Fruit fly (Drosophila melanogaster): Measurements from ENCODE around the gene Nuak.

Gene Nuak

dm6 chr3R:10268101-10268864 lies 4.2 kb downstream of the Nuak start (continued):
- TF ChIP-seq lola (GFP tag; optimal IDR thresholded peaks at IDR 0.05) (peak in 1 of 3 experiments; percentile 49), Sry-δ (GFP tag; optimal IDR thresholded peaks at IDR 0.05) (peak; percentile 49), Mrtf (GFP tag; IDR thresholded peaks at IDR 0.05) (peak; percentile 66), tgo (GFP tag; IDR thresholded peaks at IDR 0.05) (peak; percentile 78; the same call in 2 of the 3 replicates), HmgD (GFP tag; optimal IDR thresholded peaks at IDR 0.05) (peak; percentile 35), CrebB (tag; optimal IDR thresholded peaks at IDR 0.05) (peak; percentile 65), CG4730 (GFP tag; IDR thresholded peaks at IDR 0.05) (peak; percentile 55), CG32532 (GFP tag; IDR thresholded peaks at IDR 0.05) (peak; percentile 77), Gug (GFP tag; IDR thresholded peaks at IDR 0.05) (peak; percentile 71; the same call in 3 of the 4 replicates), row (GFP tag; IDR thresholded peaks at IDR 0.05) (peak; percentile 88), sima (GFP tag; optimal IDR thresholded peaks at IDR 0.05) (peak; percentile 44), twi (tag; optimal IDR thresholded peaks at IDR 0.05) (peak; percentile 66), wdn (GFP tag; IDR thresholded peaks at IDR 0.05) (peak; percentile 57; the same call in 1 of the 2 replicates), da (GFP tag; optimal IDR thresholded peaks at IDR 0.05) (peak; percentile 6), dpn (GFP tag; optimal IDR thresholded peaks at IDR 0.05) (peak; percentile 74 to 76), CG5953 (GFP tag; IDR thresholded peaks at IDR 0.05) (0 out of 2 replicates have a peak, but pooled peaks have one; percentile 23), esg (GFP tag; conservative IDR thresholded peaks at IDR 0.05) (peak; percentile 73), MBD-R2 (GFP tag; IDR thresholded peaks at IDR 0.05) (peak; percentile 36; the same call in 1 of the 2 replicates), h (optimal IDR thresholded peaks at IDR 0.05) (no peak), CG30020 (tag; optimal IDR thresholded peaks at IDR 0.05) (peak; percentile 37), Lim3 (GFP tag; IDR thresholded peaks at IDR 0.05) (no peak), CG11696 (GFP tag; IDR thresholded peaks at IDR 0.05) (no peak), fru (optimal IDR thresholded peaks at IDR 0.05) (no peak), Optix (GFP tag; IDR thresholded peaks at IDR 0.05) (0 out of 3 replicates have a peak, but pooled peaks have one; percentile 9), eyg (GFP tag; optimal IDR thresholded peaks at IDR 0.05) (peak; percentile 67), Deaf1 (tag; optimal IDR thresholded peaks at IDR 0.05) (peak; percentile 67), CG16813 (GFP tag; IDR thresholded peaks at IDR 0.05; ENCODE audit: partially characterized antibody) (no peak), Oli (tag; optimal IDR thresholded peaks at IDR 0.05) (peak; percentile 92), CG15073 (GFP tag; optimal IDR thresholded peaks at IDR 0.05) (peak; percentile 3), CG13296 (GFP tag; optimal IDR thresholded peaks at IDR 0.05) (peak; percentile 81), Sin3A (optimal IDR thresholded peaks at IDR 0.05) (no peak), slou (GFP tag; optimal IDR thresholded peaks at IDR 0.05) (peak; percentile 70), CG7357 (GFP tag; IDR thresholded peaks at IDR 0.05) (peak; percentile 74), Myb (GFP tag; optimal IDR thresholded peaks at IDR 0.05) (peak; percentile 58), unc-4 (GFP tag; IDR thresholded peaks at IDR 0.05; ENCODE audit: partially characterized antibody) (no peak), Spps (tag; optimal IDR thresholded peaks at IDR 0.05) (peak; percentile 6), Mes4 (GFP tag; optimal IDR thresholded peaks at IDR 0.05) (peak; percentile 62), dmrt99B (tag; optimal IDR thresholded peaks at IDR 0.05) (peak; percentile 91), toy (GFP tag; IDR thresholded peaks at IDR 0.05) (peak; percentile 40), CG9437 (GFP tag; optimal IDR thresholded peaks at IDR 0.05) (peak; percentile 76), Trl (optimal IDR thresholded peaks at IDR 0.05) (peak in 1 of 2 experiments; percentile 2), Trl (GFP tag; optimal IDR thresholded peaks at IDR 0.05) (peak; percentile 46), Hmx (GFP tag; optimal IDR thresholded peaks at IDR 0.05) (peak; percentile 62), CG12104 (GFP tag; optimal IDR thresholded peaks at IDR 0.05) (peak; percentile 84), Asciz (GFP tag; optimal IDR thresholded peaks at IDR 0.05) (peak; percentile 86), Atf6 (GFP tag; IDR thresholded peaks at IDR 0.05) (peak; percentile 88), CG4617 (GFP tag; optimal IDR thresholded peaks at IDR 0.05; ENCODE audit: borderline replicate concordance) (peak; percentile 23), inv (GFP tag; IDR thresholded peaks at IDR 0.05; ENCODE audit: partially characterized antibody) (no peak), CG18262 (tag; optimal IDR thresholded peaks at IDR 0.05) (peak; percentile 82), Scr (GFP tag; IDR thresholded peaks at IDR 0.05; ENCODE audit: partially characterized antibody) (0 out of 2 replicates have a peak, but pooled peaks have one; percentile 7), CG10431 (GFP tag; optimal IDR thresholded peaks at IDR 0.05) (no peak)

All from whole organism, embryonic.